Fruit fly (Drosophila melanogaster) whole organism, embryonic: Measurements from ENCODE around the gene ppl.
A peak's percentile ranks its signal among the peaks of the same experiment; 100 is the strongest.

Experiments
- CG10209 ChIP-seq: fragments of 200-800 bp; sonication (Bioruptor generic); optimal IDR thresholded peaks from 3 replicates; lab custom pipeline; 2017; ENCODE audit warnings: missing biosample characterization, mild to moderate bottlenecking, missing genetic modification characterization, missing genetic modification reagents
- CG12155 ChIP-seq: fragments of 200-800 bp; sonication (Bioruptor generic); optimal IDR thresholded peaks from 3 replicates; lab custom pipeline; 2016; ENCODE audit warnings: missing biosample characterization, missing genetic modification characterization
- CG12299 ChIP-seq: fragments of 200-800 bp; sonication (Bioruptor generic); optimal IDR thresholded peaks from 2 replicates; lab custom pipeline; 2018; ENCODE audit warnings: missing biosample characterization, mild to moderate bottlenecking, missing genetic modification characterization
- CG12769 ChIP-seq: fragments of 200-800 bp; sonication (Bioruptor generic); optimal IDR thresholded peaks from 2 replicates; lab custom pipeline; 2019; ENCODE audit warnings: missing biosample characterization, mild to moderate bottlenecking, missing genetic modification characterization, moderate library complexity
- CG1602 ChIP-seq: fragments of 200-800 bp; sonication (Bioruptor generic); optimal IDR thresholded peaks from 3 replicates; lab custom pipeline; 2016; ENCODE audit warnings: missing biosample characterization, missing genetic modification characterization
- CG16813 ChIP-seq: fragments of 200-800 bp; sonication (Bioruptor generic); IDR thresholded peaks from 3 replicates; pipeline ENCODE4 v1.3.6; 2022; ENCODE audit warnings: missing biosample characterization, missing genetic modification characterization; ENCODE audit not compliant: partially characterized antibody
- CG16863 ChIP-seq: fragments of 200-800 bp; sonication (Bioruptor generic); optimal IDR thresholded peaks from 3 replicates; lab custom pipeline; 2016; ENCODE audit warnings: missing biosample characterization, missing genetic modification characterization
- CG17359 ChIP-seq: fragments of 200-800 bp; sonication (Bioruptor generic); optimal IDR thresholded peaks from 3 replicates; lab custom pipeline; 2018; ENCODE audit warnings: missing biosample characterization, mild to moderate bottlenecking, missing genetic modification characterization, moderate library complexity
- CG17385 ChIP-seq: fragments of 200-800 bp; sonication (Bioruptor generic); optimal IDR thresholded peaks from 3 replicates; lab custom pipeline; 2018; ENCODE audit warnings: missing biosample characterization, mild to moderate bottlenecking, missing genetic modification characterization
- CG17612 ChIP-seq: fragments of 200-800 bp; sonication (Bioruptor generic); IDR thresholded peaks from 2 replicates; pipeline ENCODE4 v1.3.6; 2022; ENCODE audit warnings: missing biosample characterization, missing genetic modification characterization
- CG18476 ChIP-seq: fragments of 200-800 bp; sonication (Bioruptor generic); optimal IDR thresholded peaks from 2 replicates; lab custom pipeline; 2016; ENCODE audit warnings: missing biosample characterization, mild to moderate bottlenecking, missing genetic modification characterization
- CG18764 ChIP-seq: fragments of 200-800 bp; sonication (Bioruptor generic); optimal IDR thresholded peaks from 3 replicates; lab custom pipeline; 2016; ENCODE audit warnings: missing biosample characterization, missing genetic modification characterization
- CG2875 ChIP-seq: fragments of 200-800 bp; sonication (Bioruptor generic); optimal IDR thresholded peaks from 2 replicates; lab custom pipeline; 2017; ENCODE audit warnings: missing biosample characterization, mild to moderate bottlenecking, missing genetic modification characterization, missing genetic modification reagents
- CG2889 ChIP-seq: fragments of 200-800 bp; sonication (Bioruptor generic); IDR thresholded peaks from 3 replicates; pipeline ENCODE4 v1.3.6; 2022; ENCODE audit warnings: missing biosample characterization, missing genetic modification characterization
- CG30403 ChIP-seq: fragments of 200-800 bp; sonication (Bioruptor generic); optimal IDR thresholded peaks from 3 replicates; lab custom pipeline; 2016; ENCODE audit warnings: missing biosample characterization, missing genetic modification characterization
- CG31224 ChIP-seq: fragments of 200-800 bp; sonication (Bioruptor generic); IDR thresholded peaks from 2 replicates; pipeline ENCODE4 v1.3.6; 2022; ENCODE audit warnings: missing biosample characterization, missing genetic modification characterization
- CG31365 ChIP-seq: fragments of 200-800 bp; sonication (Bioruptor generic); optimal IDR thresholded peaks from 2 replicates; lab custom pipeline; 2018; ENCODE audit warnings: missing biosample characterization, mild to moderate bottlenecking, missing genetic modification characterization
- CG32772 ChIP-seq: fragments of 200-800 bp; sonication (Bioruptor generic); IDR thresholded peaks from 2 replicates; pipeline ENCODE4 v1.3.6; 2022; ENCODE audit warnings: missing biosample characterization, missing genetic modification characterization
- CG33213 ChIP-seq: fragments of 200-800 bp; sonication (Bioruptor generic); optimal IDR thresholded peaks from 3 replicates; lab custom pipeline; 2016; ENCODE audit warnings: missing biosample characterization, missing genetic modification characterization
- CG34376 ChIP-seq: fragments of 200-800 bp; sonication (Bioruptor generic); optimal IDR thresholded peaks from 2 replicates; lab custom pipeline; 2018; ENCODE audit warnings: missing biosample characterization, mild to moderate bottlenecking, missing genetic modification characterization
- CG4617 ChIP-seq: fragments of 200-800 bp; sonication (Bioruptor generic); optimal IDR thresholded peaks from 3 replicates; lab custom pipeline; 2016; ENCODE audit warnings: missing biosample characterization, missing genetic modification characterization, borderline replicate concordance
- CG6272 ChIP-seq: fragments of 200-800 bp; sonication (Bioruptor generic); IDR thresholded peaks from 2 replicates; pipeline ENCODE4 v1.3.6; 2022; ENCODE audit warnings: missing biosample characterization, missing genetic modification characterization
- CG8359 ChIP-seq: fragments of 200-800 bp; sonication (Bioruptor generic); optimal IDR thresholded peaks from 2 replicates; lab custom pipeline; 2017; ENCODE audit warnings: missing biosample characterization, mild to moderate bottlenecking, missing genetic modification characterization, borderline replicate concordance
- CG9876 ChIP-seq: fragments of 200-800 bp; sonication (Bioruptor generic); optimal IDR thresholded peaks from 2 replicates; lab custom pipeline; 2016; ENCODE audit warnings: missing biosample characterization, missing genetic modification characterization
- CrebB ChIP-seq: fragments of 200-800 bp; sonication (Bioruptor generic); optimal IDR thresholded peaks from 3 replicates; lab custom pipeline; 2018; ENCODE audit warnings: missing biosample characterization, mild to moderate bottlenecking, missing genetic modification characterization
- Drgx ChIP-seq: fragments of 200-800 bp; sonication (Bioruptor generic); IDR thresholded peaks from 2 replicates; pipeline ENCODE4 v1.3.6; 2022; ENCODE audit warnings: missing biosample characterization, missing genetic modification characterization
- E2f1 ChIP-seq: fragments of 200-800 bp; sonication (Bioruptor generic); IDR thresholded peaks from 2 replicates; pipeline ENCODE4 v1.3.6; 2022; ENCODE audit warnings: missing biosample characterization, missing genetic modification characterization
- HmgZ ChIP-seq: fragments of 200-800 bp; sonication (Bioruptor generic); optimal IDR thresholded peaks from 2 replicates; lab custom pipeline; 2018; ENCODE audit warnings: missing biosample characterization, mild to moderate bottlenecking, missing genetic modification characterization
- Rx ChIP-seq: fragments of 200-800 bp; sonication (Bioruptor generic); IDR thresholded peaks from 2 replicates; pipeline ENCODE4 v1.3.6; 2022; ENCODE audit warnings: missing biosample characterization, missing genetic modification characterization
- Ssrp ChIP-seq: fragments of 200-800 bp; sonication (Bioruptor generic); optimal IDR thresholded peaks from 2 replicates; lab custom pipeline; 2018; ENCODE audit warnings: missing biosample characterization, mild to moderate bottlenecking, missing genetic modification characterization, moderate library complexity
- Stat92E ChIP-seq, 3 experiments: fragments of >200 bp in 2 of 3; fragments of 200-800 bp in 1 of 3; sonication (Bioruptor generic) in 1 of 3; optimal IDR thresholded peaks; 2 replicates each; lab custom pipeline; 2017 to 2019; ENCODE audit warnings: missing biosample characterization in 3 of 3, missing genetic modification characterization in 3 of 3, mild to moderate bottlenecking in 1 of 3, moderate library complexity in 1 of 3
- Xbp1 ChIP-seq: fragments of 200-800 bp; sonication (Bioruptor generic); optimal IDR thresholded peaks from 3 replicates; lab custom pipeline; 2016; ENCODE audit warnings: missing biosample characterization, mild to moderate bottlenecking, missing genetic modification characterization
- Xrp1 ChIP-seq: fragments of 200-800 bp; sonication (Bioruptor generic); IDR thresholded peaks from 2 replicates; pipeline ENCODE4 v1.3.6; 2022; ENCODE audit warnings: missing biosample characterization, missing genetic modification characterization
- az2 ChIP-seq: fragments of 200-800 bp; sonication (Bioruptor generic); optimal IDR thresholded peaks from 3 replicates; lab custom pipeline; 2016; ENCODE audit warnings: missing biosample characterization, missing genetic modification characterization
- bsh ChIP-seq, 2 experiments: fragments of 200-800 bp; sonication (Bioruptor generic); optimal IDR thresholded peaks; 2 replicates each; lab custom pipeline; 2017 to 2018; ENCODE audit warnings: mild to moderate bottlenecking in 2 of 2, missing biosample characterization in 2 of 2, missing genetic modification characterization in 2 of 2, moderate library complexity in 1 of 2
- chm ChIP-seq: fragments of 200-800 bp; sonication (Bioruptor generic); IDR thresholded peaks from 2 replicates; pipeline ENCODE4 v1.3.6; 2022; ENCODE audit warnings: missing biosample characterization, missing genetic modification characterization
- ci ChIP-seq: fragments of 200-800 bp; sonication (Bioruptor generic); IDR thresholded peaks from 3 replicates; pipeline ENCODE4 v1.3.6; 2022; ENCODE audit warnings: missing biosample characterization, missing genetic modification characterization
- corto ChIP-seq: fragments of 200-800 bp; sonication (Bioruptor generic); optimal IDR thresholded peaks from 2 replicates; lab custom pipeline; 2016; ENCODE audit warnings: missing biosample characterization, mild to moderate bottlenecking, missing genetic modification characterization, moderate library complexity
- dmrt11E ChIP-seq: fragments of 200-800 bp; sonication (Bioruptor generic); optimal IDR thresholded peaks from 3 replicates; lab custom pipeline; 2018; ENCODE audit warnings: missing biosample characterization, mild to moderate bottlenecking, missing genetic modification characterization, moderate library complexity
- hbn ChIP-seq: fragments of 200-800 bp; sonication (Bioruptor generic); IDR thresholded peaks from 2 replicates; pipeline ENCODE4 v1.3.6; 2022; ENCODE audit warnings: missing biosample characterization, missing genetic modification characterization; ENCODE audit not compliant: partially characterized antibody
- kay ChIP-seq: fragments of 200-800 bp; sonication (Bioruptor generic); optimal IDR thresholded peaks from 2 replicates; lab custom pipeline; 2016; ENCODE audit warnings: missing biosample characterization, missing genetic modification characterization
- mirr ChIP-seq: fragments of 200-800 bp; sonication (Bioruptor generic); optimal IDR thresholded peaks from 3 replicates; lab custom pipeline; 2018; ENCODE audit warnings: missing biosample characterization, mild to moderate bottlenecking, missing genetic modification characterization
- nau ChIP-seq: fragments of 200-800 bp; sonication (Bioruptor generic); optimal IDR thresholded peaks from 3 replicates; lab custom pipeline; 2017; ENCODE audit warnings: missing biosample characterization, mild to moderate bottlenecking, missing genetic modification characterization, missing genetic modification reagents
- nom ChIP-seq: fragments of 200-800 bp; sonication (Bioruptor generic); optimal IDR thresholded peaks from 2 replicates; lab custom pipeline; 2017; ENCODE audit warnings: missing biosample characterization, missing genetic modification characterization, mild to moderate bottlenecking, moderate library complexity, missing genetic modification reagents
- run ChIP-seq: fragments of 200-800 bp; sonication (Bioruptor generic); optimal IDR thresholded peaks from 3 replicates; lab custom pipeline; 2018; ENCODE audit warnings: missing biosample characterization, mild to moderate bottlenecking, missing genetic modification characterization
- slp2 ChIP-seq: fragments of 200-800 bp; sonication (Bioruptor generic); optimal IDR thresholded peaks from 2 replicates; lab custom pipeline; 2016; ENCODE audit warnings: missing biosample characterization, missing genetic modification characterization
- tgo ChIP-seq: fragments of 200-800 bp; sonication (Bioruptor generic); IDR thresholded peaks from 3 replicates; pipeline ENCODE4 v1.3.6; 2022; ENCODE audit warnings: missing biosample characterization, missing genetic modification characterization
- tna ChIP-seq: fragments of 200-800 bp; sonication (Bioruptor generic); IDR thresholded peaks from 2 replicates; pipeline ENCODE4 v1.3.6; 2022; ENCODE audit warnings: missing biosample characterization, missing genetic modification characterization; ENCODE audit not compliant: partially characterized antibody

ppl gene

DNA sequence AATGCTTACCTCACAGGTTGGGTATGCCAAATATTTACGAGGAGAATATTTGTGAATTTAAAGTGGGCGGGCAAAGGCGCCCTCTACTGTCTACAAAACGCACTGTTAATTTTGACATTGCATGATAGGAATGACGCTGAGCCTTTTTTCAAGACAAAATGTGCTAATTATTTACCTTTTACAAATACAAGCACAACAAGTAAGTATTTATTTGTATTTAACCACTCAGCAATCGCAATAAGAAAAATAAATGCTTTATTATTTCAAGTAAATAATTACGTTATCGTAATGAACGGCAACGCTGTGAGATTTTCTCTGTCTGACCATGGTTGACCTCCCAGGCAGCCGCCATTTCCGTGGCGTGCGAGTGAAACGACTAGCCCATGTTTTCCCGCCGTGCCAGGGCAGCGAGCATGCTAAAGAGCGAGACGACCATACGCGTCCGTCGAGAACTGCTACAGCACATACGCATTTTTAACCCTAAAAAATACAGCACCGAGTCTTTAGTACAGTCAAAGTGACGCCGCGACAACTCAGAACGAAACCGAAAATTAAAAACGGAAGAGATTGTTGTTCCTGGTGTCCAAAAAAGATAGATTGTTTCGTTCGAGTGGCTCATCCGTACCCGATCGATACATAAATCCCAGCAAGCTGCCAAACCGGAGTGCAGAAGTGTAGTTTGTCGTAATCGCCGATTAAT is 4.5 kb upstream of the ppl start, which contains the start of the genes CG12974 and pzg (continued):
- TF ChIP-seq CG18764 (GFP tag; lab: Kevin White, UChicago) (peak; percentile 97), CG4617 (peak; percentile 62), CG30403 (peak; percentile 93), CG1602 (GFP tag; lab: Kevin White, UChicago) (peak; percentile 83), Drgx (GFP tag; lab: Robert Waterston, UW) (peak; percentile 38; the same call in 1 of the 2 replicates), E2f1 (GFP tag; lab: Robert Waterston, UW) (peak; percentile 82), CG6272 (GFP tag; lab: Robert Waterston, UW) (peak; percentile 90), Rx (GFP tag; lab: Robert Waterston, UW) (peak; percentile 67), nom (GFP tag; lab: Kevin White, UChicago) (peak; percentile 51), CG12299 (tag; lab: Kevin White, UChicago) (peak; percentile 20), CG16863 (GFP tag; lab: Kevin White, UChicago) (peak; percentile 62), CG17385 (GFP tag; lab: Kevin White, UChicago) (peak; percentile 19), ci (GFP tag; lab: Robert Waterston, UW) (peak; percentile 88), CG18476 (GFP tag; lab: Kevin White, UChicago) (peak; percentile 59), CG33213 (GFP tag; lab: Kevin White, UChicago) (peak; percentile 66), CG32772 (GFP tag; lab: Robert Waterston, UW) (peak; percentile 87), CG16813 (GFP tag; lab: Robert Waterston, UW) (peak; percentile 77), HmgZ (tag; lab: Kevin White, UChicago) (peak; percentile 85), tna (GFP tag; lab: Robert Waterston, UW) (no peak; the same call in 1 of the 2 replicates), hbn (GFP tag; lab: Robert Waterston, UW) (peak; percentile 20), CG31224 (GFP tag; lab: Robert Waterston, UW) (peak; percentile 48; the same call in 1 of the 2 replicates), CG34376 (GFP tag; lab: Kevin White, UChicago) (no peak), CG2875 (peak; percentile 49), nau (no peak), tgo (GFP tag; lab: Robert Waterston, UW) (peak; percentile 86), slp2 (peak; percentile 48), chm (GFP tag; lab: Robert Waterston, UW) (peak; percentile 84), CG10209 (peak; percentile 77), CG17612 (GFP tag; lab: Robert Waterston, UW) (no peak), CG31365 (tag; lab: Kevin White, UChicago) (no peak), CG8359 (no peak), Xbp1 (GFP tag; lab: Kevin White, UChicago) (peak; percentile 91), Xrp1 (GFP tag; lab: Robert Waterston, UW) (peak; percentile 86), CG12155 (peak; percentile 68), CG12769 (tag; lab: Kevin White, UChicago) (peak; percentile 61), corto (GFP tag; lab: Kevin White, UChicago) (no peak), bsh (GFP tag; optimal IDR thresholded peaks at IDR 0.05; lab: Kevin White, UChicago) (peak in 1 of 2 experiments; percentile 69), dmrt11E (tag; lab: Kevin White, UChicago) (peak; percentile 95), az2 (GFP tag; lab: Kevin White, UChicago) (peak; percentile 45), CG2889 (GFP tag; lab: Robert Waterston, UW) (peak; percentile 80; the same call in 2 of the 3 replicates), kay (GFP tag; lab: Kevin White, UChicago) (peak; percentile 10), CG17359 (peak; percentile 54), Ssrp (tag; lab: Kevin White, UChicago) (peak; percentile 90), Stat92E (GFP tag; optimal IDR thresholded peaks at IDR 0.05; lab: Kevin White, UChicago) (peak in 1 of 3 experiments; percentile 32), CrebB (tag; lab: Kevin White, UChicago) (peak; percentile 44), mirr (GFP tag; lab: Kevin White, UChicago) (no peak), CG9876 (peak; percentile 94), run (no peak)
